Worm (Caenorhabditis elegans) whole organism, L4 larva: ENCODE results near the gene soc-2.

Experiments used
- F37D6.2 ChIP-seq: sonication (generic microtip); optimal IDR thresholded peaks from 2 replicates; lab custom pipeline; 2016; ENCODE audit warnings: mild to moderate bottlenecking, missing genetic modification characterization, missing compliant biosample characterization
- F49E8.2 ChIP-seq: sonication (generic microtip); optimal IDR thresholded peaks from 2 replicates; lab custom pipeline; 2016; ENCODE audit warnings: missing compliant biosample characterization, mild to moderate bottlenecking, missing genetic modification characterization, borderline replicate concordance
- R02D3.7 ChIP-seq: fragments of 150-350 bp; sonication (generic microtip); optimal IDR thresholded peaks from 3 replicates; lab custom pipeline; 2014; ENCODE audit warnings: missing biosample characterization, missing genetic modification characterization
- aly-2 ChIP-seq: sonication (generic microtip); optimal IDR thresholded peaks from 2 replicates; lab custom pipeline; 2018; ENCODE audit warnings: missing biosample characterization, missing genetic modification characterization
- fkh-10 ChIP-seq: fragments of 150-350 bp; optimal IDR thresholded peaks from 2 replicates; lab custom pipeline; 2014; ENCODE audit warnings: missing biosample characterization, missing genetic modification reagents, missing genetic modification characterization
- fos-1 ChIP-seq: fragments of 150-350 bp; optimal IDR thresholded peaks from 2 replicates; lab custom pipeline; 2014; ENCODE audit warnings: missing biosample characterization, missing genetic modification characterization
- lin-39 ChIP-seq: fragments of 150-350 bp; optimal IDR thresholded peaks from 2 replicates; lab custom pipeline; 2014; ENCODE audit warnings: missing biosample characterization, missing genetic modification reagents, missing genetic modification characterization
- madf-9 ChIP-seq: fragments of 200-800 bp; sonication (Bioruptor generic); conservative IDR thresholded peaks from 2 replicates; pipeline ENCODE4 v1.3.6; 2022; ENCODE audit warnings: missing genetic modification reagents, missing genetic modification characterization, missing compliant biosample characterization
- nhr-237 ChIP-seq: sonication (generic microtip); optimal IDR thresholded peaks from 2 replicates; lab custom pipeline; 2017; ENCODE audit warnings: missing biosample characterization, missing genetic modification characterization
- snpc-4 ChIP-seq: fragments of 150-350 bp; optimal IDR thresholded peaks from 2 replicates; lab custom pipeline; 2014; ENCODE audit warnings: missing biosample characterization, missing genetic modification characterization
- zag-1 ChIP-seq: fragments of 150-350 bp; optimal IDR thresholded peaks from 2 replicates; lab custom pipeline; 2014; ENCODE audit warnings: missing biosample characterization, missing genetic modification characterization

DNA sequence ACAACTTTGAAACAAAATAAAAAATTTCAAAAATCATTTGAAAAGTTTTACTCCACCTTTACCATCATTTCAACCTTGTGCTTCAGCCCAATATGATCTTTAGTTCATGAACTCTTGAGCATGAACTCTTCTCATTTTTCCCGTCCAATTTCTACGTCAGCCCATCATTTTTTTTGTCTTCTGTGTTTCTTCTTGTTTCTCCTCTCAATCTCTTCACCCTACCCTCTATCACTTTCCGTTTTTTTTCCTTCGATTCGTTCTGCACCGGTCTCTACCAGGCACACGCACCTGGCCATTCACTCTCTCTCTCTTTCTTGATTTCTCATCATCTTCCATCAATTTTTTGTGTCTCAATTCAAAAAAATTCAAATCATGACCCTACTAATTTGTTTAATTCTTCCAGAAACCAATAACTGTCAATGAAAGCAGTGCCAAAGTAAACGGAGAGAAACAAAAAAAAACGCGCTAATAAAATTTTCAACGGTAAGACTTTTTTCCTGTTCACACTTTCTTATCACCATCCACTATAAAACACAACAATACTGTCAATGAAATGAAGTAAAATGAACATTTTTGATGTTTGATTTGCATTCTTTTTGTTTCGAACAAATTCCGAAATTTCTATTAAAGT is 69.3 kb downstream of the soc-2 start, which contains the start of gene pygo-1:
- TF ChIP-seq aly-2 (tag; lab: Kevin White, UChicago) (no peak), R02D3.7 (tag; lab: Kevin White, UChicago) (no peak), nhr-237 (tag; lab: Kevin White, UChicago) (no peak), snpc-4 (tag; lab: Kevin White, UChicago) (no peak), fkh-10 (GFP tag; lab: Kevin White, UChicago) (no peak), madf-9 (no peak), zag-1 (tag; lab: Kevin White, UChicago) (no peak), fos-1 (tag; lab: Kevin White, UChicago) (no peak), F49E8.2 (tag; lab: Kevin White, UChicago) (no peak), lin-39 (tag; lab: Kevin White, UChicago) (no peak), F37D6.2 (tag; lab: Kevin White, UChicago) (no peak)
